Worm (Caenorhabditis elegans): ENCODE data around the gene C41H7.2.

Gene C41H7.2

ce11 chrII:2987854-2988350 is 26.7 kb upstream of the C41H7.2 start, which contains the start of gene lido-7 (continued):
- TF ChIP-seq C04F5.9 (tag; optimal IDR thresholded peaks at IDR 0.05): peak; percentile 7
- TF ChIP-seq unc-86 (tag; optimal IDR thresholded peaks at IDR 0.05): peak; percentile 15
- no peak for TF ChIP-seq sup-37 (GFP tag; optimal IDR thresholded peaks at IDR 0.05)
- peak; percentile 61 to 64 for TF ChIP-seq efl-1 (optimal IDR thresholded peaks at IDR 0.05)
- TF ChIP-seq efl-1 (GFP tag; optimal IDR thresholded peaks at IDR 0.05 in 1 of 2): peak; percentile 30 to 44
- no peak for TF ChIP-seq fkh-10 (GFP tag; optimal IDR thresholded peaks at IDR 0.05)
- no peak for TF ChIP-seq Y116A8C.19 (tag; optimal IDR thresholded peaks at IDR 0.05; ENCODE audit: borderline replicate concordance)
- TF ChIP-seq tlp-1 (tag; optimal IDR thresholded peaks at IDR 0.05): no peak
- TF ChIP-seq ceh-8 (GFP tag; optimal IDR thresholded peaks at IDR 0.05): no peak
- peak; percentile 71 for TF ChIP-seq nhr-71 (tag; optimal IDR thresholded peaks at IDR 0.05)
- no peak for TF ChIP-seq ztf-11 (tag; optimal IDR thresholded peaks at IDR 0.05)
- no peak for TF ChIP-seq zag-1 (tag; optimal IDR thresholded peaks at IDR 0.05)
- TF ChIP-seq nhr-20 (tag; optimal IDR thresholded peaks at IDR 0.05): peak; percentile 38
- peak; percentile 12 for TF ChIP-seq dsc-1 (tag; optimal IDR thresholded peaks at IDR 0.05)
- no peak for TF ChIP-seq mab-9 (GFP tag; IDR thresholded peaks at IDR 0.05)
- TF ChIP-seq ama-1 (optimal IDR thresholded peaks at IDR 0.05): no peak
- peak in 1 of 3 experiments; percentile 35 for TF ChIP-seq ceh-82 (tag; optimal IDR thresholded peaks at IDR 0.05)
- no peak for TF ChIP-seq sptf-1 (tag; optimal IDR thresholded peaks at IDR 0.05)
- no peak for TF ChIP-seq mef-2 (tag; optimal IDR thresholded peaks at IDR 0.05)
- peak; percentile 6 for TF ChIP-seq vab-15 (tag; optimal IDR thresholded peaks at IDR 0.05)
- TF ChIP-seq nhr-47 (tag; optimal IDR thresholded peaks at IDR 0.05): peak; percentile 59
- peak in 1 of 2 experiments; percentile 14 for TF ChIP-seq mdl-1 (tag; optimal IDR thresholded peaks at IDR 0.05)
- no peak for TF ChIP-seq hlh-17 (GFP tag; optimal IDR thresholded peaks at IDR 0.05; ENCODE audit: borderline replicate concordance)
- TF ChIP-seq ets-5 (GFP tag; IDR thresholded peaks at IDR 0.05): no peak
- TF ChIP-seq tbx-2 (tag; optimal IDR thresholded peaks at IDR 0.05): peak; percentile 52
- peak; percentile 28 for TF ChIP-seq irx-1 (tag; optimal IDR thresholded peaks at IDR 0.05)
- no peak for TF ChIP-seq nhr-12 (tag; optimal IDR thresholded peaks at IDR 0.05)
- no peak for TF ChIP-seq nhr-77 (tag; optimal IDR thresholded peaks at IDR 0.05)
- TF ChIP-seq alr-1 (tag; optimal IDR thresholded peaks at IDR 0.05; ENCODE audit: borderline replicate concordance): no peak
- no peak for TF ChIP-seq snpc-4 (tag; optimal IDR thresholded peaks at IDR 0.05)
- peak; percentile 28 for TF ChIP-seq lin-13 (GFP tag; optimal IDR thresholded peaks at IDR 0.05)
- TF ChIP-seq elt-3 (tag; optimal IDR thresholded peaks at IDR 0.05): no peak
- TF ChIP-seq ztf-4 (tag; optimal IDR thresholded peaks at IDR 0.05): no peak
- TF ChIP-seq ces-1 (GFP tag; optimal IDR thresholded peaks at IDR 0.05): no peak
- TF ChIP-seq unc-30 (tag; optimal IDR thresholded peaks at IDR 0.05): no peak
- TF ChIP-seq nhr-84 (tag; optimal IDR thresholded peaks at IDR 0.05): no peak
- peak; percentile 9 for TF ChIP-seq jun-1 (tag; optimal IDR thresholded peaks at IDR 0.05)
- TF ChIP-seq nhr-19 (GFP tag; conservative IDR thresholded peaks at IDR 0.05): peak; percentile 38; the same call in 1 of the 2 replicates
- no peak for TF ChIP-seq aly-2 (tag; optimal IDR thresholded peaks at IDR 0.05)
- TF ChIP-seq unc-130 (tag; optimal IDR thresholded peaks at IDR 0.05): no peak
- no peak for TF ChIP-seq fos-1 (tag; optimal IDR thresholded peaks at IDR 0.05)
- TF ChIP-seq lin-15B (tag; optimal IDR thresholded peaks at IDR 0.05): no peak
- TF ChIP-seq nhr-28 (tag; optimal IDR thresholded peaks at IDR 0.05): no peak
- no peak for TF ChIP-seq elt-2 (tag; optimal IDR thresholded peaks at IDR 0.05)
- TF ChIP-seq C34B4.2 (tag; optimal IDR thresholded peaks at IDR 0.05): no peak
- TF ChIP-seq nhr-237 (tag; optimal IDR thresholded peaks at IDR 0.05): no peak
- TF ChIP-seq C16A3.4 (tag; optimal IDR thresholded peaks at IDR 0.05): no peak
- no peak for TF ChIP-seq pag-3 (tag; optimal IDR thresholded peaks at IDR 0.05; ENCODE audit: borderline replicate concordance, insufficient read depth)
- TF ChIP-seq egl-13 (tag; optimal IDR thresholded peaks at IDR 0.05): no peak
- no peak for TF ChIP-seq lir-3 (tag; optimal IDR thresholded peaks at IDR 0.05; ENCODE audit: poor library complexity)
- TF ChIP-seq hpl-2 (GFP tag; optimal IDR thresholded peaks at IDR 0.05): no peak
- TF ChIP-seq snu-23 (GFP tag; optimal IDR thresholded peaks at IDR 0.05): peak; percentile 58
- TF ChIP-seq isw-1 (GFP tag; IDR thresholded peaks at IDR 0.05): peak; percentile 13; the same call in 1 of the 2 replicates

All from whole organism, L1 larva.